Worm (Caenorhabditis elegans) whole organism, midembryonic: Measurements from ENCODE around the gene T05H10.4.

Experiments used
- T22C8.4 ChIP-seq: fragments of 200-800 bp; sonication (Bioruptor generic); IDR thresholded peaks from 2 replicates; pipeline ENCODE4 v1.3.6; 2022; ENCODE audit warnings: missing genetic modification characterization, missing compliant biosample characterization
- cog-1 ChIP-seq: sonication (generic microtip); optimal IDR thresholded peaks from 2 replicates; lab custom pipeline; 2016; ENCODE audit warnings: missing genetic modification characterization, missing compliant biosample characterization
- flt-1 ChIP-seq: fragments of 200-800 bp; sonication (Bioruptor generic); IDR thresholded peaks from 2 replicates; pipeline ENCODE4 v1.3.6; 2022; ENCODE audit warnings: missing genetic modification characterization, missing compliant biosample characterization
- klf-2 ChIP-seq: fragments of 200-800 bp; sonication (Bioruptor generic); conservative IDR thresholded peaks from 2 replicates; pipeline ENCODE4 v1.3.6; 2022; ENCODE audit warnings: missing genetic modification reagents, missing genetic modification characterization, missing compliant biosample characterization
- ref-1 ChIP-seq: fragments of 200-800 bp; sonication (Bioruptor generic); conservative IDR thresholded peaks from 2 replicates; pipeline ENCODE4 v1.3.6; 2022; ENCODE audit warnings: missing genetic modification reagents, missing genetic modification characterization, missing compliant biosample characterization
- tab-1 ChIP-seq: fragments of 200-800 bp; sonication (Bioruptor generic); IDR thresholded peaks from 2 replicates; pipeline ENCODE4 v1.3.6; 2022; ENCODE audit warnings: missing genetic modification characterization, missing compliant biosample characterization
- ztf-23 ChIP-seq: fragments of 200-800 bp; sonication (Bioruptor generic); IDR thresholded peaks from 2 replicates; pipeline ENCODE4 v1.3.6; 2022; ENCODE audit warnings: missing genetic modification reagents, missing genetic modification characterization, missing compliant biosample characterization
- ztf-29 ChIP-seq: fragments of 200-800 bp; sonication (Bioruptor generic); IDR thresholded peaks from 2 replicates; pipeline ENCODE4 v1.3.6; 2022; ENCODE audit warnings: missing genetic modification reagents, missing genetic modification characterization, missing compliant biosample characterization

DNA sequence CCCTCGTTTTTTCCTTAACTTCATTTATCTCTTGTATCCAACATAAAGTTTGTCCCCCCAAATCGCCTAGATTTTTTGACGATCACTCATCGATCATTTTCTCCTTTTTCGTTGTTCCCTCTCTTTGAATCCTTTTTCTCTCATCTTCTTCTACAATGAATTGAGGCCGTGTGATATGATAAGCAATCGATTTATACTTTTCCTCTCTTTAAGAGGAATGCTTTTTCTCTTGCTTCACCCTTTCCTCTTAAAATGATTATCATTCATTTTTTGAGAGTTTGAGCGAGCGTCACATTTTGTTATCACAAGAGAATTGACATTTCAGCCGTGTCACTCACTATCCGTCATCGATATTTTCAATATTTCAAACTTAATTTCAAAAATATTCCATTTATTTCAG is 25.1 kb downstream of the T05H10.4 start, which contains the start of gene K02C4.5:
- TF ChIP-seq ref-1 (GFP tag; lab: Robert Waterston, UW) = no peak
- no peak for TF ChIP-seq cog-1 (tag; lab: Kevin White, UChicago)
- TF ChIP-seq T22C8.4 = no peak
- TF ChIP-seq klf-2 = no peak
- TF ChIP-seq flt-1 = no peak
- TF ChIP-seq tab-1 (GFP tag; lab: Robert Waterston, UW) = no peak
- TF ChIP-seq ztf-29 = no peak
- TF ChIP-seq ztf-23 = no peak
